Worm (Caenorhabditis elegans): ENCODE measurements around the gene F53H4.3.

DNA sequence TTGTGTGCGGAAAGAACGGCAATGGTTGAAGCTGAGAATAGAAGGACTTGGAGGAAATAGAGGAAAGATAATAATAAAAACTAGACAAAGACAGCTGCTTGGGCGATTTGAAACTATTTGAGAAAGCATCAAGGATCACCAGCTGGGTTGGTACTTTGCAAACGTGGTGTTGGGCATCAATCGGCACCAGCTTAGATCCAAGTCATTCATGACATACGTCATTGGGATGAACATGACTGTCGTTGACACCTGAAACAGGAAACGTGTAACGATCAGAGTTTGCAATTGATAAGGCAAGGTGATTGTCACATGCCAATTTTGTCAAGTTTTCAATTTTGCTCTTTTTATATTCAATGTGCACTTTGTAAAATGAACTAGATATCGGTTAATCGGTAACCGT, 44.9 kb downstream of the F53H4.3 start:
- TF ChIP-seq aly-1 (tag; optimal IDR thresholded peaks at IDR 0.05): no peak
- no peak for TF ChIP-seq flt-1 (GFP tag; IDR thresholded peaks at IDR 0.05)
- no peak for TF ChIP-seq ama-1 (optimal IDR thresholded peaks at IDR 0.05)
- no peak for TF ChIP-seq hmbx-1 (tag; optimal IDR thresholded peaks at IDR 0.05)
- TF ChIP-seq tra-4 (tag; optimal IDR thresholded peaks at IDR 0.05): no peak
- TF ChIP-seq ceh-13 (GFP tag; optimal IDR thresholded peaks at IDR 0.05): no peak
- no peak for TF ChIP-seq pes-1 (GFP tag; IDR thresholded peaks at IDR 0.05)
- TF ChIP-seq ets-7 (tag; optimal IDR thresholded peaks at IDR 0.05): no peak
- no peak for TF ChIP-seq tbx-11 (GFP tag; IDR thresholded peaks at IDR 0.05)
- TF ChIP-seq scrt-1 (GFP tag; IDR thresholded peaks at IDR 0.05): no peak
- no peak for TF ChIP-seq B0310.2 (tag; optimal IDR thresholded peaks at IDR 0.05)
- TF ChIP-seq sea-1 (GFP tag; conservative IDR thresholded peaks at IDR 0.05): no peak
- TF ChIP-seq ceh-36 (tag; optimal IDR thresholded peaks at IDR 0.05): no peak
- TF ChIP-seq tbx-37 (GFP tag; conservative IDR thresholded peaks at IDR 0.05): no peak

All from whole organism, early embryonic.